Fruit fly (Drosophila melanogaster): ENCODE results near the gene egh.

DNA sequence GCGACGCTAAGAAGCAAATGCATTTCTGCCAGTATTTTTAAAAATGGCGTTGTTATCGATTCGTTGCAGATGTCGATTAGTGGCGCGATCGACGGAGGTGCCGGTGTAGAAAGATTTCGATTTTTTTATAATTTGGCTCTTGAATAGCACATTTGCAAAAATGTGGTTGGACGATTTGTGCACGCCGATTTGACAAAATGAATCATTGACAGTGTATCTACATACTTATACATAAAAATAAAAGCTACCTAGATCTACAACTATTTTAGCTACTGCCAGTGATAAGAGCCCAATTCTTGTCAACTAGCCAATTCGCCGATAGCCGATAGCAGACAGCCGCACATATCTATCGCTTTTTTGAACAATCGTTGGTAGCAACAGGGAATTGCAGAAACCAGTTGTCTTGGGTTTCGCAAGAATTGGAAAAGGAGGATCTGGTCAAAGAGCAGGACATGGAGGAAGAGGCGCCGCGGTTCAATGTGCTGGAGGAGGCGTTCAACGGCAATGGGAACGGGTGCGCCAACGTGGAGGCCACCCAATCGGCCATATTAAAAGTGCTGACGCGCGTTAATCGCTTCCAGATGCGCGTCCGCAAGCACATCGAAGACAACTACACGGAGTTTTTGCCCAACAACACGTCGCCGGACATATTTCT, 15.7 kb downstream of the egh start, which contains the start of the genes Klp3A and Zw10:
- TF ChIP-seq CG1620 (GFP tag; optimal IDR thresholded peaks at IDR 0.05) (peak; percentile 12), cnc (optimal IDR thresholded peaks at IDR 0.05) (no peak), cic (GFP tag; optimal IDR thresholded peaks at IDR 0.05) (no peak), CG7045 (GFP tag; optimal IDR thresholded peaks at IDR 0.05) (no peak), Hr96 (GFP tag; optimal IDR thresholded peaks at IDR 0.05) (no peak), CG7101 (tag; optimal IDR thresholded peaks at IDR 0.05) (peak; percentile 31), CG33017 (tag; optimal IDR thresholded peaks at IDR 0.05) (no peak), ovo (GFP tag; optimal IDR thresholded peaks at IDR 0.05) (no peak), bab1 (GFP tag; optimal IDR thresholded peaks at IDR 0.05) (peak; percentile 71), toe (GFP tag; optimal IDR thresholded peaks at IDR 0.05) (no peak), CG11617 (GFP tag; optimal IDR thresholded peaks at IDR 0.05) (no peak)
